Worm (Caenorhabditis elegans): ENCODE results near the gene pals-32.

Gene pals-32

DNA sequence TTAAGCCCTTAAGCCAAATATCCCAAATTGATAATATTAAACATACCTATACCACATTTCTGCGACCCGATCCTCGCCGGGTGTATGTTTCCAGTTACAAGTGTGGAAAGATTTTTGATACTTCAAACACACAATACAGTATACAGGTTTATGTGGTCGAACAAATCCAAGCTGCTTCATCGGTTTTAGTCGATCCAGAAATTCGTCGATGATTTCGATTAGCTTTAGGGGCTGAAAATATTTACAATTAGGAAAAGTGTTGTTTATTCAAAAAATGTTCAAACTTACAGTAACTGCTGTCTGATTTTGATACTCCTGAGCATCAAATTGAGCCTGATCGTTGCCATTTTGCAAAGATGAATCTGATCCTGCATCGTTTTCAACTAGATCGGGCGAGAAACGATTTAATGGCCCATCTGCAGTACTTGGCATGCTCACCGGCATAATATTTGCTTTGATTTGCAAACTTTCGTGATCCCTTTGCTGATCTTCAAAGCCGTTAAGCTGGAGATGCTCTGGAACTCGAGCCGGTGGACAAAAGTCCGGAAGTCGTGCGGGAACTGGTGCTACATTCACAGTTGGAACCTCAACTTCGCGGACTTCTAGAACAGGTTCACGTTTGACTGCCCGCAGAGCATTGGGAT lies 20.1 kb upstream of the pals-32 start:
- TF ChIP-seq him-1 (tag; optimal IDR thresholded peaks at IDR 0.05) (no peak), dao-5 (tag; optimal IDR thresholded peaks at IDR 0.05) (no peak), W03F9.2 (tag; optimal IDR thresholded peaks at IDR 0.05) (no peak)

DNA sequence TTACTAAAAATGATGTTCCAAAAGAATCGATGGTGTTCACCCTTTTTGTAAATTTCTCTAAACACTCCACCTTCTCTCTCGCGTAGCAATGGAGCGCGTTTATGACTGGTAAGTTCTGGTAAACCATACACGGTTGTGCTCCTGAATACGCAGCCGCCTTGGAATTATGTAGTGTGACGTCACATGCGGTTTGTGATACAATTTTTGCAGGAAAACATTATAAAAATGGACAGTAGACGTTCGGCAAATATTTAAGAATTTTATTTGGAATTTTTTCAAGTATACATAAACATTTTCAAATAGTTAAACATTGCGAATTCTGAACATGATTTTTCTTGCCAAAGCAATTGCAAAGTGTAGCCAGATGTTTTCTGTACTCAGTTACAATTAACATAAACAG lies 18.9 kb upstream of the pals-32 start, which contains the start of gene F37B4.10:
Gene F37B4.10 (minus strand): TSS at position 101 of the 400 bp plus-strand sequence.
- TF ChIP-seq W03F9.2 (tag; optimal IDR thresholded peaks at IDR 0.05), result no peak
- no peak for TF ChIP-seq dao-5 (tag; optimal IDR thresholded peaks at IDR 0.05)
- TF ChIP-seq him-1 (tag; optimal IDR thresholded peaks at IDR 0.05), result no peak

- TF ChIP-seq W03F9.2 (tag; optimal IDR thresholded peaks at IDR 0.05) (no peak), him-1 (tag; optimal IDR thresholded peaks at IDR 0.05) (no peak), dao-5 (tag; optimal IDR thresholded peaks at IDR 0.05) (no peak)
These were observed 16.6 kb upstream of the pals-32 start, which contains the start of gene str-39 for ce11 chrV:2879801-2880200. Gene str-39, minus strand, starts transcription at chrV:2879901.

ce11 chrV:2880356-2880755 lies 16.1 kb upstream of the pals-32 start:
- no peak for TF ChIP-seq dao-5 (tag; optimal IDR thresholded peaks at IDR 0.05)
- no peak for TF ChIP-seq him-1 (tag; optimal IDR thresholded peaks at IDR 0.05)
- TF ChIP-seq W03F9.2 (tag; optimal IDR thresholded peaks at IDR 0.05), result no peak

- TF ChIP-seq dao-5 (tag; optimal IDR thresholded peaks at IDR 0.05) (no peak), W03F9.2 (tag; optimal IDR thresholded peaks at IDR 0.05) (no peak), him-1 (tag; optimal IDR thresholded peaks at IDR 0.05) (no peak)
These were observed 15.4 kb upstream of the pals-32 start, which contains the start of gene ifc-1 for ce11 chrV:2881016-2881415. Gene ifc-1, plus strand, starts transcription at chrV:2881393.

ce11 chrV:2881565-2881964 lies 14.8 kb upstream of the pals-32 start:
- TF ChIP-seq W03F9.2 (tag; optimal IDR thresholded peaks at IDR 0.05) (no peak), him-1 (tag; optimal IDR thresholded peaks at IDR 0.05) (no peak), dao-5 (tag; optimal IDR thresholded peaks at IDR 0.05) (no peak)

DNA sequence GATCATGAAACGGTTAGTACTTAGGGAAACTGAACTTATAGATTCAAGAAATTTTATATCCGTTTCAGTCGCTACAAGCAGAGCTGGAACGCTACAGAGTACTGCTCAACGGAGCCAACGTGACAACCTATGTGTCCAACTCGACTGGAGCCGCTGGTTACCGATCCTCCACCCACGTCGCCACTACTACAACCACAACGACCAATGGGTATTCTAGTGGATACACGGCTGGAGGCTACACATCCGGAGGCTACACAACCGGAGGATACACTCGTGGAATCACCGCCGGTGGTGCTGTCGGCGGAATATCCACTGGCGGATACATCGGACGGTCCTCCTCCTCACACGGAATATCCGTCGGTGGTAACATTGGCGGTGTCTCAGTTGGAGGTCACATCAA lies 13.3 kb upstream of the pals-32 start:
- no peak for TF ChIP-seq him-1 (tag; optimal IDR thresholded peaks at IDR 0.05)
- TF ChIP-seq W03F9.2 (tag; optimal IDR thresholded peaks at IDR 0.05), result no peak
- TF ChIP-seq dao-5 (tag; optimal IDR thresholded peaks at IDR 0.05), result no peak

ce11 chrV:2884411-2884810 lies 12.0 kb upstream of the pals-32 start, which contains the start of gene sre-24:
Gene sre-24, plus strand, starts transcription at chrV:2884711.
- TF ChIP-seq him-1 (tag; optimal IDR thresholded peaks at IDR 0.05), result no peak
- TF ChIP-seq W03F9.2 (tag; optimal IDR thresholded peaks at IDR 0.05), result no peak
- TF ChIP-seq dao-5 (tag; optimal IDR thresholded peaks at IDR 0.05), result no peak

DNA sequence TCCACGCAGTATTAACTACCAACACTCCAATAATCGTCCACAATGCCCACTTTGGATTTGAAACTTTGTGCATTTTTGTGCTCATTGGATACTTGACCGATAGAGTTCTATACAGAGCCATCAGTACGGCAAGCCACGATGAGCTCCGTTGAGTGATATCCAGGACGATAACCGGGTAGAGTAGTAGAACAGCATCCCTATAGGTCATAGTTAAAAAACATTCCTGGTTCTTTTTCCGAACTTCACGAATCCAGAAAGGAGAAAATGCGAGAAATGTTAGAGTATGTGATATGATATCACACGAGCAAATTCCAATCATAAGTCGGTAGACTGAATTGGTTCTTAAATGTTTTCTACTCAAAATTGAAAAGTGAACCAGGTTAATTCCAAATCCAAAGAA lies 8.1 kb upstream of the pals-32 start:
- TF ChIP-seq dao-5 (tag; optimal IDR thresholded peaks at IDR 0.05) (no peak), him-1 (tag; optimal IDR thresholded peaks at IDR 0.05) (no peak), W03F9.2 (tag; optimal IDR thresholded peaks at IDR 0.05) (no peak)

DNA sequence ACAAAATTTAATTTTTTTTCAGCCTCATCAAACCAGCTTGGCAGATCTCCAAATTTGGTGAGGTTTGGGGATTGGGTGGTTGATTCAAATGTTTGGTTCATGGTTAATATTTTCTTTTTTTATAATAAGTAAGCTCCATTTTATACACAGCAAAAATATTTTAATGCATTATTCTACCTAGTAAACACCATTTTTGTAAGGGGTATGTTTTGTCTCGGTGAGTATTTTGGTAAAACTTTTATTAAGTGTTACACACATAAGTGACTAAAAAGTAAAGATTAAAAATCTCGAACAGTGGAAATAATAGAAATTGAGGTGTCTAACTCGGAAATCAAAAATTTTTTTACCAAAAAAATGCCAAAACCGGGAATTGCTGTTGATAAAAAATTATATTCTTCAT lies 7.7 kb upstream of the pals-32 start, which contains the start of gene srw-4:
Gene srw-4 (minus strand): TSS at position 101 of the 400 bp plus-strand sequence.
- TF ChIP-seq W03F9.2 (tag; optimal IDR thresholded peaks at IDR 0.05) (no peak), him-1 (tag; optimal IDR thresholded peaks at IDR 0.05) (no peak), dao-5 (tag; optimal IDR thresholded peaks at IDR 0.05) (no peak)

DNA sequence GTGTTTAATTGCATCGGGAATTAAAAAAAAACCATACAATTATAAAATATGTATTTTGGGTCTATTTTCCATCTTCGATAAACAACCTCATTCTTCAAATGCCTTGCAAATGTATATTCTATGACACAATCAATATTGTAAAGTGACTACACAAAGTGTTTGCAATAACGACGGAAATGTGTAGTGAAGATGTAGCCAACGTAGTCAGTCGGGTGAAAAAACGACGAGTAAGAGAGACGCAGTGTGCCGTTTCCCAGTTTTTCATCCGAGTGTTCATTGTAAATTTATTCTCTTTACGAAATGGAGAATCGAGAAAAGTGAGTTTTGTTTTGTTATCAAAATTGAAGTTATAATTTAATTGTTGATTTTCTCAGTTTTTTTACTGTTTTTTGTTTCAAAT lies 4.5 kb upstream of the pals-32 start, which contains the start of gene F37B4.15:
Gene F37B4.15 (plus strand): TSS at position 301 of the 400 bp plus-strand sequence.
- TF ChIP-seq W03F9.2 (tag; optimal IDR thresholded peaks at IDR 0.05) (no peak), dao-5 (tag; optimal IDR thresholded peaks at IDR 0.05) (no peak), him-1 (tag; optimal IDR thresholded peaks at IDR 0.05) (no peak)

DNA sequence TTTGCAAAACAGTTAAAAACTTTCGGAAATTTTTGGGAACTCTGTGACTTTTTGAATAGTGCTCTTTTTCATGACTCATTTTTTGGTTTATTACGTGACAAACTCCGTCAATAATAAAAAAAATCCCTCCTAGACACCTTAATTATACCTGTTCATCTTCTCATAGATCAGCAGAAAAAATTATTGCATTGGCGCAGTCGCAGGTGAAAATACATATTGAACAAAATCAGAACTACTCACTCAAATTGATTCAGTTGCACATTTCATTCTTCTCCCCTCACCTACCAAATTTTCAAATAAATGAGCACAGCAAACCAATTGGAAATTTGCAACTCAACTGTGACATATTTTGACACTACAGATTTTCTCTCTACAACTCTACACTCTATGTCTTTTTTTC lies 3.4 kb upstream of the pals-32 start, which contains the start of gene srh-127:
Gene srh-127 (plus strand): TSS at position 301 of the 400 bp plus-strand sequence.
- TF ChIP-seq W03F9.2 (tag; optimal IDR thresholded peaks at IDR 0.05), result no peak
- TF ChIP-seq him-1 (tag; optimal IDR thresholded peaks at IDR 0.05), result no peak
- TF ChIP-seq dao-5 (tag; optimal IDR thresholded peaks at IDR 0.05), result no peak

- TF ChIP-seq W03F9.2 (tag; optimal IDR thresholded peaks at IDR 0.05) (no peak), him-1 (tag; optimal IDR thresholded peaks at IDR 0.05) (no peak), dao-5 (tag; optimal IDR thresholded peaks at IDR 0.05) (no peak)
These were observed 3.5 kb downstream of the pals-32 start, which contains the start of gene str-46 for ce11 chrV:2899867-2900266. Gene str-46, minus strand, starts transcription at chrV:2899967.

ce11 chrV:2903227-2903626 lies 6.8 kb downstream of the pals-32 start, which contains the start of gene C31B8.7:
Gene C31B8.7, minus strand, starts transcription at chrV:2903327.
- no peak for TF ChIP-seq W03F9.2 (tag; optimal IDR thresholded peaks at IDR 0.05)
- no peak for TF ChIP-seq him-1 (tag; optimal IDR thresholded peaks at IDR 0.05)
- no peak for TF ChIP-seq dao-5 (tag; optimal IDR thresholded peaks at IDR 0.05)
